Worm (Caenorhabditis elegans) whole organism, early embryonic: Measurements from ENCODE around the gene chmp-7.

Source experiments
- B0310.2 ChIP-seq: sonication (generic microtip); optimal IDR thresholded peaks from 2 replicates; lab custom pipeline; 2016; ENCODE audit warnings: mild to moderate bottlenecking, missing genetic modification characterization, missing compliant biosample characterization
- F13C5.2 ChIP-seq: sonication (generic microtip); optimal IDR thresholded peaks from 2 replicates; lab custom pipeline; 2017; ENCODE audit warnings: mild to moderate bottlenecking, missing genetic modification characterization, inconsistent platforms, missing compliant biosample characterization
- aly-1 ChIP-seq: sonication (generic microtip); optimal IDR thresholded peaks from 2 replicates; lab custom pipeline; 2016; ENCODE audit warnings: missing genetic modification characterization, missing compliant biosample characterization
- ama-1 ChIP-seq: fragments of 150-350 bp; optimal IDR thresholded peaks from 2 replicates; lab custom pipeline; 2014
- ceh-13 ChIP-seq: fragments of 200-800 bp; sonication (Bioruptor generic); optimal IDR thresholded peaks from 2 replicates; lab custom pipeline; 2018; ENCODE audit warnings: mild to moderate bottlenecking, missing genetic modification characterization, missing compliant biosample characterization
- ceh-36 ChIP-seq: sonication (generic microtip); optimal IDR thresholded peaks from 2 replicates; lab custom pipeline; 2016; ENCODE audit warnings: missing genetic modification characterization, inconsistent platforms, missing compliant biosample characterization
- ets-7 ChIP-seq: sonication (generic microtip); optimal IDR thresholded peaks from 2 replicates; lab custom pipeline; 2016; ENCODE audit warnings: missing genotype, missing genetic modification characterization, missing compliant biosample characterization
- flt-1 ChIP-seq: fragments of 200-800 bp; sonication (Bioruptor generic); IDR thresholded peaks from 2 replicates; pipeline ENCODE4 v1.3.6; 2022; ENCODE audit warnings: missing genetic modification characterization, missing compliant biosample characterization
- hmbx-1 ChIP-seq: sonication (generic microtip); optimal IDR thresholded peaks from 2 replicates; lab custom pipeline; 2016; ENCODE audit warnings: mild to moderate bottlenecking, missing genetic modification characterization, missing compliant biosample characterization
- hmg-4 ChIP-seq: fragments of 200-800 bp; sonication (Bioruptor generic); optimal IDR thresholded peaks from 2 replicates; lab custom pipeline; 2018; ENCODE audit warnings: mild to moderate bottlenecking, missing genetic modification characterization, missing compliant biosample characterization
- hnd-1 ChIP-seq: sonication (generic microtip); optimal IDR thresholded peaks from 2 replicates; lab custom pipeline; 2016; ENCODE audit warnings: missing genetic modification characterization, missing compliant biosample characterization
- pes-1 ChIP-seq: fragments of 200-800 bp; sonication (Bioruptor generic); IDR thresholded peaks from 2 replicates; pipeline ENCODE4 v1.3.6; 2022; ENCODE audit warnings: missing genetic modification reagents, missing genetic modification characterization, missing compliant biosample characterization
- scrt-1 ChIP-seq: fragments of 200-800 bp; sonication (Bioruptor generic); IDR thresholded peaks from 2 replicates; pipeline ENCODE4 v1.3.6; 2022; ENCODE audit warnings: missing genetic modification characterization, missing compliant biosample characterization
- sea-1 ChIP-seq: fragments of 200-800 bp; sonication (Bioruptor generic); conservative IDR thresholded peaks from 2 replicates; pipeline ENCODE4 v1.3.6; 2022; ENCODE audit warnings: missing genetic modification characterization, missing compliant biosample characterization
- tbx-11 ChIP-seq: fragments of 200-800 bp; sonication (Bioruptor generic); IDR thresholded peaks from 2 replicates; pipeline ENCODE4 v1.3.6; 2022; ENCODE audit warnings: missing genetic modification characterization, missing compliant biosample characterization
- tbx-37 ChIP-seq: fragments of 200-800 bp; sonication (Bioruptor generic); conservative IDR thresholded peaks from 2 replicates; pipeline ENCODE4 v1.3.6; 2022; ENCODE audit warnings: missing genetic modification reagents, missing genetic modification characterization, missing compliant biosample characterization
- tra-4 ChIP-seq: sonication (generic microtip); optimal IDR thresholded peaks from 2 replicates; lab custom pipeline; 2017; ENCODE audit warnings: missing genetic modification characterization, missing compliant biosample characterization

Gene chmp-7

DNA sequence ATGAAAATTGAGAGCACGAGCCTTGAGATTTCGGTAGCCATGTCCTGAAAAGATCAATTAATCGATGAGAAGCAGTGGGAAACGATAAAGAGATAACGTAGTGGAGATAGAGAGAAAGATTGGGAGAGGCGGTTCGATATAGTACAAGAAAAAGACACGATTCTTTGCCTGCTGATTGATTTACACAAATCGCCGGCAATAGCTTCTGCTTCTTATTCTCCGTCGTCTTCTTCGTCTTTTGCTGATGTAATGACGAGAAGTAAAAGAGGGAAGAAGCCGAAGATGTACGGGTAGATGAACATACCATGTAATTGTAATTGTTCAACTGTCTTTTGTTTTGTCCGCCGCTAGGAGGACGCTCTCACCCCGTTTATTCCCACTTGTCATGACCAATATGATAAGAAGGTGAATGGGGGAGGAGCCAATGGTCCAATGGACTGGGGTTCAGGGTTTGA is 25.5 kb upstream of the chmp-7 start, which contains the start of gene F37B12.1:
Gene F37B12.1 (minus strand): TSS at position 51 of the 455 bp plus-strand sequence.
- TF ChIP-seq hmbx-1 (tag; lab: Kevin White, UChicago) (no peak), aly-1 (no peak), flt-1 (GFP tag; lab: Robert Waterston, UW) (no peak), hmg-4 (GFP tag; lab: Kevin White, UChicago) (no peak), ceh-36 (tag; lab: Kevin White, UChicago) (no peak), ceh-13 (GFP tag; lab: Kevin White, UChicago) (no peak), tbx-11 (no peak), tra-4 (tag; lab: Kevin White, UChicago) (no peak), ama-1 (lab: Kevin White, UChicago) (no peak), scrt-1 (no peak), B0310.2 (no peak), tbx-37 (GFP tag; lab: Robert Waterston, UW) (no peak), ets-7 (tag; lab: Kevin White, UChicago) (no peak), pes-1 (GFP tag; lab: Robert Waterston, UW) (no peak)

DNA sequence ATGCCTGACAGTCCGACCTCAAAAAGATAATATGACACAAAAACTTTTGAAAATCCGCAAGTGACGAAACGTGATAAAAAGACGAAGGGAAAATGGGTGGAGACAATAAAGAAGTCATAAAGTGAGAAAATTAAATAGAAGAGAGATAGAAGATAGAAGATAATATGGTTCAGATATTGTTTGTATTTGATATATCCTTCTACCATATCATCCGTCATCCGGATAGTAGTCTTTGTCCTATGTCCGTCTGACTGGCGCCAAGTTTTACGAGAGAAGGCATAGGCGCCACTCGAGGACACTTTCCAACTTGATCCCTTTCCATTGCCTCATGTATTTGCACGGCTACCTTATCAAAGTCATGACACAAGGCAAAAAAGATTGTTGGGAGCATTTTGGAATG is 22.9 kb upstream of the chmp-7 start:
- TF ChIP-seq F13C5.2 (tag; lab: Kevin White, UChicago), result no peak
- no peak for TF ChIP-seq hmg-4 (GFP tag; lab: Kevin White, UChicago)
- TF ChIP-seq ets-7 (tag; lab: Kevin White, UChicago), result no peak
- no peak for TF ChIP-seq B0310.2

DNA sequence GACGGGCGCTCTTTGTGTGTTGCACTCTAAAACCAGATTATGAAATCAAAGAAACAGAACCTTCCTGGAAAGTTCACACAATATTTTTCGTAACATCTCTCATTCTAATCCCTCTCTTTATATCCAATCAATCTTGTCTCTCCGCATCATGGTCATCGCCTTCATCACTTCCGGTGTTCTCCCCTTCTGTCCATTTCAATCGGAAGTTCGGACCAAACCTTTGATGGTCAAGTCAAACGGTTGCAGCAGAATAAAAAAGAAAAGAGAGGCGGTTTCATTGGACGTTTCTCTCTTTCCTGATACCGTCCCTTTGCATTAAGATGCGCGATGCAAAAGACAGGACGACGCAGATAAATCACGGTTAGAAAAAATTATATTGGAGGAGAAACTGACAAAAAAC is 21.7 kb upstream of the chmp-7 start:
- TF ChIP-seq tbx-37 (GFP tag; lab: Robert Waterston, UW) (no peak), ceh-36 (tag; lab: Kevin White, UChicago) (no peak), hnd-1 (tag; lab: Kevin White, UChicago) (no peak), tbx-11 (no peak), B0310.2 (no peak), flt-1 (GFP tag; lab: Robert Waterston, UW) (no peak), hmg-4 (GFP tag; lab: Kevin White, UChicago) (no peak), aly-1 (no peak), sea-1 (no peak), hmbx-1 (tag; lab: Kevin White, UChicago) (no peak), ama-1 (lab: Kevin White, UChicago) (no peak), F13C5.2 (tag; lab: Kevin White, UChicago) (no peak), ets-7 (tag; lab: Kevin White, UChicago) (no peak), ceh-13 (GFP tag; lab: Kevin White, UChicago) (no peak), pes-1 (GFP tag; lab: Robert Waterston, UW) (no peak), scrt-1 (no peak), tra-4 (tag; lab: Kevin White, UChicago) (no peak)

DNA sequence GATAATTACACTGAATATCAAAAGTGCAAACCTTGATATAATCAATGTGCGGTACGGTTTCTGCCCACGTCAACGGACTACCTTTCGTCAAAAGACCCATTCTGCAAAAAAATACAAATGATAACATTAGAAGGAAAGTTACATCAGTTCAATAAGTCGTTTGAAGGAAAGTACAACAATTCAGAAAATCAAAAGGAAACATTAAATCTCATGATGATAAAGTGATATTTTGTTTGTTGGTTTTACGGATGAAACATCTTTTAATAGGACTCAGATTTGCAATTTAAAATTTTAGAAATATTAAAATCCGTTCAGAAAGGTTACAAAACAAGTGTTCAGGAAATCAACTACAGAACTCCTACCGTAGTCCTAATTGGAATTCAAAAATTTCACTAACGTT is 16.6 kb upstream of the chmp-7 start, which contains the start of gene gcs-1:
Gene gcs-1 (minus strand): TSS at position 101 of the 400 bp plus-strand sequence.
- TF ChIP-seq ceh-36 (tag; lab: Kevin White, UChicago) (no peak), ceh-13 (GFP tag; lab: Kevin White, UChicago) (no peak), sea-1 (no peak), tbx-11 (no peak), tra-4 (tag; lab: Kevin White, UChicago) (no peak), scrt-1 (no peak), hmg-4 (GFP tag; lab: Kevin White, UChicago) (no peak), ama-1 (lab: Kevin White, UChicago) (no peak), flt-1 (GFP tag; lab: Robert Waterston, UW) (no peak), ets-7 (tag; lab: Kevin White, UChicago) (no peak)

DNA sequence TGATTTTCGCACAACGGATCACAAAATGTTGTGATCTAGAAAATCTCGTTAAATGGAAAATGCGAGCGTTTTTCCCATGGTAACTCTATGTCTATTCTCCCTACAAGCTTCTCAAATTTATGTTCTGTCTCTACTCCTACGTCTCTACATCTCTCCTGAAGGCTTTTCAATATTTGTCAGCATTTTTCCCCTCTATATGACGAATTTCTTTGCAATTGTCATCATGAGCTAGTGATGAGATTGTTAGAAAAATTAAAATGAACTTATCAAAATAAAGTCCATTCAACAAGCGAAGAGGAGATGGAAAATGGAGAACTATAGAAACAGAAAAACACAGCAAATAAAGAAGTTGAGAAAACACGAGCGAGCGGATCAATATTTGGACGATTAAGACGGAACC is 16.0 kb upstream of the chmp-7 start:
- TF ChIP-seq tra-4 (tag; lab: Kevin White, UChicago) (no peak), tbx-37 (GFP tag; lab: Robert Waterston, UW) (no peak), hmbx-1 (tag; lab: Kevin White, UChicago) (no peak), pes-1 (GFP tag; lab: Robert Waterston, UW) (no peak), ceh-13 (GFP tag; lab: Kevin White, UChicago) (no peak), sea-1 (no peak), tbx-11 (no peak), aly-1 (no peak), ama-1 (lab: Kevin White, UChicago) (no peak), hnd-1 (tag; lab: Kevin White, UChicago) (no peak), ets-7 (tag; lab: Kevin White, UChicago) (no peak), F13C5.2 (tag; lab: Kevin White, UChicago) (no peak)

DNA sequence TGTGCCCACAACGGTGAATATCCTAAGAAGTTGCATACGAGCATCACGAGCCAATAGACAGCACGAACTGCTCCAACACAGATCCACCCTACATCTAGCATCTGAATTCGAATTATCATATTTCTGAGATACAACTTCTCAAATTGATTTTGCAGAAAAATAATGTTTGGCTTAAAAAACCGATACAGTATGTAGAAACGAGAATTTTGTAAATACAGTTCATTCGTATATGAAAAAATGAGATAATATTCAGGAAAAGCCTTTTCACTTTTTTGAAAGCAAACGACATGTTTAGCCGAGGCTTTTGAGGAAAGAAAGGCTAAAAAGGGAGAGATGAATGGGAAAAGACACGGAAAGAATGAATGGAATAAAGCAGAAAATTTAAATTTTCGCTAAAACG is 13.5 kb upstream of the chmp-7 start, which contains the start of gene F37B12.3:
Gene F37B12.3 (minus strand): TSS at position 101 of the 400 bp plus-strand sequence.
- peak; percentile 16 for TF ChIP-seq ama-1 (lab: Kevin White, UChicago)
- no peak for TF ChIP-seq B0310.2

DNA sequence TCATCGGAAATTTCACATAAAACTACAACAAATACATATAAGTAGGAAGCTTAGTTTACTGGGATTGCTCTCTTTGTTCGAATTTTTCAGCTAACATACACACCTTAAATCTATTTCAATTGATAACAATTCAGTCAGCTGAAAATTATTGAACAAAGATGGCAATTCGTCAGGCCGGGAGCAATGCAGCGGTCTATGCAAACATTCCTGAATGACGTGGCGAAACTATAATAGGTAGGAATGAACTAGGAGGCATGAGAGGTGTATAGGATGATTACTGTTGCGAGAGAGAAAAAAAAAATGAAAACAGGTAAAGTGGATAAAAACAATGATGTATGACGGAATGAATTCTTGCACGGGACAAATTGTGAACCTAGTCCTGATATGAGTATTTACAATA is 12.7 kb upstream of the chmp-7 start:
- TF ChIP-seq B0310.2, result no peak
- TF ChIP-seq ceh-13 (GFP tag; lab: Kevin White, UChicago), result no peak
- TF ChIP-seq flt-1 (GFP tag; lab: Robert Waterston, UW), result no peak
- TF ChIP-seq F13C5.2 (tag; lab: Kevin White, UChicago), result no peak
- no peak for TF ChIP-seq ceh-36 (tag; lab: Kevin White, UChicago)
- TF ChIP-seq ets-7 (tag; lab: Kevin White, UChicago), result no peak
- no peak for TF ChIP-seq aly-1
- no peak for TF ChIP-seq sea-1
- no peak for TF ChIP-seq hmbx-1 (tag; lab: Kevin White, UChicago)
- no peak for TF ChIP-seq tbx-37 (GFP tag; lab: Robert Waterston, UW)
- no peak for TF ChIP-seq hmg-4 (GFP tag; lab: Kevin White, UChicago)
- TF ChIP-seq tra-4 (tag; lab: Kevin White, UChicago), result no peak
- TF ChIP-seq ama-1 (lab: Kevin White, UChicago), result no peak
- TF ChIP-seq tbx-11, result no peak

DNA sequence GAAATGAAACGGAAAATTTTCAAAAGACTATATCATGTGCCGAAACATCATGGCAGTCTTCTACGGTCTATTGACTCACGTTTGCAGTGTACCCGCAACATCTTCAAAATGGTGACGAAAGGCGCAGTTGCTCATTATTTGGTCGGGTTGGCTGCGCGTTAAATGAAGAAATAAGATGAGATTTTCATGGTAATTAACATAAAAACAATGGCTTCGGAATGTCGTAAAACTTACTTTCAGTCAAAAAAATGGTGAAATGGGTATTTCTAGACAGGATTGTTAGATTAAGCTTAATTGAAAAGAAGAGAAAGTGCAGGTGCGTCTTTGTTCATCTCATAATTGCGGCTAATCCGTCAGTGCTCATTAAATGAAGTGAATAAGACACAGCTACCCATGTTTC is 1.2 kb upstream of the chmp-7 start, which contains the start of gene T24B8.7:
Gene T24B8.7 (minus strand): TSS at position 101 of the 400 bp plus-strand sequence.
- no peak for TF ChIP-seq B0310.2
